In genomic region chr3R:28831172-28831571, dm6 we compare ENCODE assay signal across 5 fruit fly cellular contexts.
TF ChIP-seq lines count a peak whose summit lies in the region.

No protein-coding gene starts in this region.

- TF ChIP-seq CTCF in whole organism, embryonic (GFP tag; optimal IDR thresholded peaks at IDR 0.05; lab: Kevin White, UChicago), result no peak

TF ChIP-seq in whole organism, adult, 20 proteins besides CTCF, POLR2A, EP300 and RAD21:
- TF ChIP-seq CG33017 (tag; optimal IDR thresholded peaks at IDR 0.05; lab: Kevin White, UChicago) (no peak), pad (GFP tag; optimal IDR thresholded peaks at IDR 0.05; lab: Kevin White, UChicago) (no peak), CG1620 (GFP tag; optimal IDR thresholded peaks at IDR 0.05; lab: Kevin White, UChicago) (no peak), CG12768 (GFP tag; optimal IDR thresholded peaks at IDR 0.05; lab: Kevin White, UChicago) (peak; percentile 45), cic (GFP tag; optimal IDR thresholded peaks at IDR 0.05; lab: Kevin White, UChicago) (peak; percentile 37), CG7101 (tag; optimal IDR thresholded peaks at IDR 0.05; lab: Kevin White, UChicago) (no peak), Mnt (GFP tag; optimal IDR thresholded peaks at IDR 0.05; lab: Kevin White, UChicago) (peak; percentile 13), bab1 (GFP tag; optimal IDR thresholded peaks at IDR 0.05; lab: Kevin White, UChicago) (no peak), ovo (GFP tag; optimal IDR thresholded peaks at IDR 0.05; lab: Kevin White, UChicago) (no peak), CG7045 (GFP tag; optimal IDR thresholded peaks at IDR 0.05; lab: Kevin White, UChicago) (no peak), toe (GFP tag; optimal IDR thresholded peaks at IDR 0.05; lab: Kevin White, UChicago) (no peak), CG14711 (tag; optimal IDR thresholded peaks at IDR 0.05; lab: Kevin White, UChicago) (no peak), Clk (GFP tag; optimal IDR thresholded peaks at IDR 0.05; lab: Kevin White, UChicago) (no peak), tj (GFP tag; optimal IDR thresholded peaks at IDR 0.05; lab: Kevin White, UChicago) (no peak), Crg-1 (GFP tag; optimal IDR thresholded peaks at IDR 0.05; lab: Kevin White, UChicago) (no peak), cnc (optimal IDR thresholded peaks at IDR 0.05; lab: Kevin White, UChicago) (no peak), kay (GFP tag; lab: Kevin White, UChicago; ENCODE audit: borderline replicate concordance) (peak; percentile 96), Hr96 (GFP tag; optimal IDR thresholded peaks at IDR 0.05; lab: Kevin White, UChicago) (peak; percentile 14)

TF ChIP-seq in whole organism, embryonic, 481 proteins besides CTCF, POLR2A, EP300 and RAD21 (continues in another document):
- peak; percentile 50 for TF ChIP-seq CG1647 (GFP tag; optimal IDR thresholded peaks at IDR 0.05; lab: Kevin White, UChicago)
- TF ChIP-seq lilli (GFP tag; optimal IDR thresholded peaks at IDR 0.05; lab: Kevin White, UChicago), result no peak
- peak; percentile 17; the same call in 1 of the 2 replicates for TF ChIP-seq Ptx1 (GFP tag; IDR thresholded peaks at IDR 0.05; lab: Robert Waterston, UW)
- TF ChIP-seq Mrtf (GFP tag; IDR thresholded peaks at IDR 0.05; lab: Robert Waterston, UW), result 0 out of 3 replicates have a peak, but pooled peaks have one; percentile 5
- 0 out of 3 replicates have a peak, but pooled peaks have one; percentile 49 for TF ChIP-seq Dbx (GFP tag; IDR thresholded peaks at IDR 0.05; lab: Robert Waterston, UW)
- TF ChIP-seq pb (GFP tag; optimal IDR thresholded peaks at IDR 0.05; lab: Kevin White, UChicago), result no peak
- peak; percentile 26 for TF ChIP-seq CG12769 (tag; optimal IDR thresholded peaks at IDR 0.05; lab: Kevin White, UChicago)
- TF ChIP-seq dysf (GFP tag; IDR thresholded peaks at IDR 0.05; lab: Robert Waterston, UW), result peak; percentile 43; the same call in 1 of the 3 replicates
- TF ChIP-seq CG17359 (tag; optimal IDR thresholded peaks at IDR 0.05; lab: Kevin White, UChicago), result no peak
- TF ChIP-seq grau (tag; optimal IDR thresholded peaks at IDR 0.05; lab: Kevin White, UChicago), result no peak
- no peak for TF ChIP-seq sug (tag; optimal IDR thresholded peaks at IDR 0.05; lab: Kevin White, UChicago)
- TF ChIP-seq vvl (GFP tag; IDR thresholded peaks at IDR 0.05; lab: Robert Waterston, UW), result 0 out of 2 replicates have a peak, but pooled peaks have one; percentile 8
- 0 out of 2 replicates have a peak, but pooled peaks have one; percentile 18 for TF ChIP-seq HLH3B (GFP tag; IDR thresholded peaks at IDR 0.05; lab: Robert Waterston, UW)
- TF ChIP-seq mirr (GFP tag; optimal IDR thresholded peaks at IDR 0.05; lab: Kevin White, UChicago), result peak; percentile 86
- no peak for TF ChIP-seq Dad (GFP tag; optimal IDR thresholded peaks at IDR 0.05; lab: Kevin White, UChicago)
- TF ChIP-seq tx (GFP tag; optimal IDR thresholded peaks at IDR 0.05; lab: Kevin White, UChicago), result no peak

TF ChIP-seq in whole organism, prepupa, 60 proteins besides CTCF, POLR2A, EP300 and RAD21:
- TF ChIP-seq svp (GFP tag; lab: Kevin White, UChicago) (peak; percentile 37), CG31627 (GFP tag; optimal IDR thresholded peaks at IDR 0.05; lab: Kevin White, UChicago) (no peak), vri (GFP tag; optimal IDR thresholded peaks at IDR 0.05; lab: Kevin White, UChicago) (peak; percentile 7)

TF ChIP-seq in whole organism, pupa, 21 proteins besides CTCF, POLR2A, EP300 and RAD21:
- TF ChIP-seq fd96Ca (GFP tag; IDR thresholded peaks at IDR 0.05; lab: Robert Waterston, UW), result 0 out of 3 replicates have a peak, but pooled peaks have one; percentile 27
- no peak for TF ChIP-seq Snoo (tag; optimal IDR thresholded peaks at IDR 0.05; lab: Kevin White, UChicago)

TF ChIP-seq in whole organism, wandering third instar larva, 38 proteins besides CTCF, POLR2A, EP300 and RAD21:
- peak in 1 of 2 experiments; percentile 21 for TF ChIP-seq foxo (GFP tag; optimal IDR thresholded peaks at IDR 0.05; lab: Kevin White, UChicago)
- peak; percentile 52 for TF ChIP-seq h (GFP tag; optimal IDR thresholded peaks at IDR 0.05; lab: Kevin White, UChicago)
- TF ChIP-seq Sp1 (GFP tag; optimal IDR thresholded peaks at IDR 0.05; lab: Kevin White, UChicago), result no peak
